Worm (Caenorhabditis elegans) whole organism, late embryonic: ENCODE data around the gene F10G2.7.

Source experiments
- lin-11 ChIP-seq: fragments of 200-800 bp; sonication (Bioruptor generic); optimal IDR thresholded peaks from 2 replicates; lab custom pipeline; 2018; ENCODE audit warnings: mild to moderate bottlenecking, missing genetic modification characterization, missing compliant biosample characterization
- nfya-1 ChIP-seq: sonication (generic microtip); optimal IDR thresholded peaks from 2 replicates; lab custom pipeline; 2017; ENCODE audit warnings: missing genetic modification characterization, mild to moderate bottlenecking, missing compliant biosample characterization, antibody characterized with exemption, moderate library complexity

- TF ChIP-seq lin-11 (tag; lab: Kevin White, UChicago): no peak
- TF ChIP-seq nfya-1 (tag; lab: Kevin White, UChicago): no peak
Measured at ce11 chrV:7364059-7364458, 26.9 kb upstream of the F10G2.7 start, which contains the start of gene cyp-35A2.
